Worm (Caenorhabditis elegans): ENCODE data around the gene ZK1236.9.

DNA sequence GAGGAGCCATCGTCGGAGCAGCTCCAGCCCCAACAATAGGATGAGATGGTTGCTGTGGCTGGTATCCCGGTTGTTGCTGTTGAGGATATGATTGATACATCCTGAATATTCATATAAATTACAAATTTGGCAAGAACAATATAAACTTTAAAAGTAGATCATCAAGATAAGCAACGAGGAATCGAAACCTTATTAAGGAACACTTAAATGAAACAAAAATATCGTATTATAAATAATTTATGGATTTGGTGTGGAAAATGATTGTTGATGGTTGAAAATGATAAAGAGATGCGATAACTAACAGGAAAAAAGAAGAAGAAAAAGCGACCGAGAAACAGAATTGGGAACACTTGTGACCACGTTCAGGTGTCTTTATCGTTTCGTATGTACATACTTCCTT, 4.3 kb upstream of the ZK1236.9 start, which contains the start of gene pqn-96:
- TF ChIP-seq skn-1 (tag; optimal IDR thresholded peaks at IDR 0.05), result no peak
- TF ChIP-seq nhr-23 (tag; optimal IDR thresholded peaks at IDR 0.05), result no peak
- no peak for TF ChIP-seq unc-62 (GFP tag; optimal IDR thresholded peaks at IDR 0.05)
- TF ChIP-seq fos-1 (tag; optimal IDR thresholded peaks at IDR 0.05), result no peak
- no peak for TF ChIP-seq ama-1 (optimal IDR thresholded peaks at IDR 0.05)
- TF ChIP-seq nhr-11 (tag; optimal IDR thresholded peaks at IDR 0.05), result no peak
- no peak for TF ChIP-seq pha-4 (tag; optimal IDR thresholded peaks at IDR 0.05)
- no peak for TF ChIP-seq ceh-9 (tag; optimal IDR thresholded peaks at IDR 0.05)
